Worm (Caenorhabditis elegans) whole organism, L4/young adult: ENCODE measurements around the gene dcar-1.

Experiments used
- W03F9.2 ChIP-seq: fragments of 150-350 bp; optimal IDR thresholded peaks from 2 replicates; lab custom pipeline; 2014; ENCODE audit warnings: missing biosample characterization, missing genetic modification characterization
- him-1 ChIP-seq: sonication (generic microtip); optimal IDR thresholded peaks from 2 replicates; lab custom pipeline; 2016; ENCODE audit warnings: missing genotype, missing genetic modification reagents, missing genetic modification characterization, missing compliant biosample characterization

DNA sequence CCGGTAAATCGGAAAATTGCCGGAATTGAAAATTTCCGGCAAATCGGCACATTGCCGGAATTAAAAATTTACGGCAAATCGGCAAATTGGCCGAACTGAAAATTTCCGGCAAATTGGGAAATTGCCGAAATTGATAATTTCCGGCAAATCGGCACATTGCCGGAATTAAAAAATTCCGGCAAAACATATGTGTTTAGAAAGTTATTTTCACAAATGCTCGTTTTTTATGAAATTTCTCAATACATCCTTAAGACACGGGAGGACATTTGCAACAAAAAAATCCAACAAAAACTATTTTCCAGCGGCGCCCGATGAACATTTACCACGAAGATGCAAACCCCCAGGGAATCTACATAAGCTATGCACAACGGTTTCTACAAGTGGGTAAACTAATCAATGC is 8.6 kb downstream of the dcar-1 start, which contains the start of gene C06H5.8:
- no peak for TF ChIP-seq him-1
- TF ChIP-seq W03F9.2 (tag; lab: Kevin White, UChicago): no peak
